Fruit fly (Drosophila melanogaster) whole organism, embryonic: ENCODE measurements around the gene Fmr1.

Source experiments
- Asciz ChIP-seq: fragments of 200-800 bp; sonication (Bioruptor generic); optimal IDR thresholded peaks from 2 replicates; lab custom pipeline; 2017; ENCODE audit warnings: missing biosample characterization, mild to moderate bottlenecking, missing genetic modification characterization, missing genetic modification reagents
- C15 ChIP-seq: fragments of 200-800 bp; sonication (Bioruptor generic); IDR thresholded peaks from 3 replicates; pipeline ENCODE4 v1.3.6; 2022; ENCODE audit warnings: missing biosample characterization, missing genetic modification characterization
- CG11696 ChIP-seq: fragments of 200-800 bp; sonication (Bioruptor generic); IDR thresholded peaks from 2 replicates; pipeline ENCODE4 v1.3.6; 2022; ENCODE audit warnings: missing biosample characterization, missing genetic modification characterization
- CG11723 ChIP-seq: fragments of 200-800 bp; sonication (Bioruptor generic); optimal IDR thresholded peaks from 2 replicates; lab custom pipeline; 2017; ENCODE audit warnings: missing biosample characterization, mild to moderate bottlenecking, missing genetic modification characterization
- CG12071 ChIP-seq: fragments of 200-800 bp; sonication (Bioruptor generic); optimal IDR thresholded peaks from 3 replicates; lab custom pipeline; 2018; ENCODE audit warnings: missing biosample characterization, mild to moderate bottlenecking, missing genetic modification characterization
- CG13123 ChIP-seq: fragments of 200-800 bp; sonication (Bioruptor generic); optimal IDR thresholded peaks from 2 replicates; lab custom pipeline; 2016; ENCODE audit warnings: missing biosample characterization, missing genetic modification characterization
- CG13624 ChIP-seq: fragments of 200-800 bp; sonication (Bioruptor generic); optimal IDR thresholded peaks from 2 replicates; lab custom pipeline; 2016; ENCODE audit warnings: missing biosample characterization, missing genetic modification characterization
- CG14441 ChIP-seq: fragments of 200-800 bp; sonication (Bioruptor generic); IDR thresholded peaks from 2 replicates; pipeline ENCODE4 v1.3.6; 2022; ENCODE audit warnings: missing biosample characterization, missing genetic modification characterization
- CG15011 ChIP-seq: fragments of 200-800 bp; sonication (Bioruptor generic); optimal IDR thresholded peaks from 3 replicates; lab custom pipeline; 2018; ENCODE audit warnings: missing biosample characterization, mild to moderate bottlenecking, missing genetic modification characterization
- CG17802 ChIP-seq: fragments of 200-800 bp; sonication (Bioruptor generic); optimal IDR thresholded peaks from 2 replicates; lab custom pipeline; 2018; ENCODE audit warnings: missing biosample characterization, mild to moderate bottlenecking, missing genetic modification characterization, moderate library complexity
- CG2678 ChIP-seq: fragments of 200-800 bp; sonication (Bioruptor generic); optimal IDR thresholded peaks from 3 replicates; lab custom pipeline; 2019; ENCODE audit warnings: missing biosample characterization, mild to moderate bottlenecking, missing genetic modification characterization, moderate library complexity
- CG2875 ChIP-seq: fragments of 200-800 bp; sonication (Bioruptor generic); optimal IDR thresholded peaks from 2 replicates; lab custom pipeline; 2017; ENCODE audit warnings: missing biosample characterization, mild to moderate bottlenecking, missing genetic modification characterization, missing genetic modification reagents
- CG4360 ChIP-seq: fragments of 200-800 bp; sonication (Bioruptor generic); IDR thresholded peaks from 2 replicates; pipeline ENCODE4 v1.3.6; 2022; ENCODE audit warnings: missing biosample characterization, missing genetic modification characterization
- CG5180 ChIP-seq: fragments of 200-800 bp; sonication (Bioruptor generic); optimal IDR thresholded peaks from 3 replicates; lab custom pipeline; 2017; ENCODE audit warnings: missing biosample characterization, missing genetic modification characterization, mild to moderate bottlenecking, moderate library complexity, missing genetic modification reagents
- CG6254 ChIP-seq: fragments of 200-800 bp; sonication (Bioruptor generic); optimal IDR thresholded peaks from 3 replicates; lab custom pipeline; 2017; ENCODE audit warnings: mild to moderate bottlenecking, missing biosample characterization, missing genetic modification reagents, missing genetic modification characterization
- CG6683 ChIP-seq: fragments of 200-800 bp; sonication (Bioruptor generic); optimal IDR thresholded peaks from 2 replicates; lab custom pipeline; 2017; ENCODE audit warnings: missing biosample characterization, mild to moderate bottlenecking, missing genetic modification characterization, missing genetic modification reagents
- CG7556 ChIP-seq: fragments of 200-800 bp; sonication (Bioruptor generic); optimal IDR thresholded peaks from 2 replicates; lab custom pipeline; 2017; ENCODE audit warnings: missing biosample characterization, mild to moderate bottlenecking, missing genetic modification characterization
- Dad ChIP-seq: fragments of 200-800 bp; sonication (Bioruptor generic); optimal IDR thresholded peaks from 3 replicates; lab custom pipeline; 2016; ENCODE audit warnings: missing biosample characterization, missing genetic modification characterization
- Dip2 ChIP-seq: fragments of 200-800 bp; sonication (Bioruptor generic); IDR thresholded peaks from 2 replicates; pipeline ENCODE4 v1.3.6; 2022; ENCODE audit warnings: missing biosample characterization, missing genetic modification characterization
- Ets65A ChIP-seq: fragments of 200-800 bp; sonication (Bioruptor generic); peaks from one replicate; lab custom pipeline; 2016; ENCODE audit warnings: missing biosample characterization, missing genetic modification characterization
- Gsc ChIP-seq: fragments of 200-800 bp; sonication (Bioruptor generic); IDR thresholded peaks from 2 replicates; pipeline ENCODE4 v1.3.6; 2022; ENCODE audit warnings: missing biosample characterization, missing genetic modification characterization
- Gug ChIP-seq: fragments of 200-800 bp; sonication (Bioruptor generic); IDR thresholded peaks from 4 replicates; pipeline ENCODE4 v1.3.6; 2022; ENCODE audit warnings: missing biosample characterization, missing genetic modification characterization
- HLH54F ChIP-seq: fragments of 200-800 bp; sonication (Bioruptor generic); optimal IDR thresholded peaks from 3 replicates; lab custom pipeline; 2016; ENCODE audit warnings: missing biosample characterization, missing genetic modification characterization
- Lhr ChIP-seq: fragments of 200-800 bp; sonication (Bioruptor generic); optimal IDR thresholded peaks from 3 replicates; lab custom pipeline; 2017; ENCODE audit warnings: mild to moderate bottlenecking, missing biosample characterization, missing genetic modification reagents, missing genetic modification characterization
- Med ChIP-seq: fragments of 200-800 bp; sonication (Bioruptor generic); peaks from one replicate; lab custom pipeline; 2016; ENCODE audit warnings: missing biosample characterization, missing genetic modification characterization, mild to moderate bottlenecking, inconsistent platforms, moderate library complexity
- NfI ChIP-seq: fragments of 200-800 bp; sonication (Bioruptor generic); optimal IDR thresholded peaks from 3 replicates; lab custom pipeline; 2018; ENCODE audit warnings: missing biosample characterization, mild to moderate bottlenecking, missing genetic modification characterization, moderate library complexity
- Sin3A ChIP-seq: fragments of >200 bp; optimal IDR thresholded peaks from 2 replicates; lab custom pipeline; 2018
- Usf ChIP-seq: fragments of 200-800 bp; sonication (Bioruptor generic); optimal IDR thresholded peaks from 2 replicates; lab custom pipeline; 2017; ENCODE audit warnings: missing genotype, missing biosample characterization, missing genetic modification characterization
- Vsx1 ChIP-seq: fragments of 200-800 bp; sonication (Bioruptor generic); optimal IDR thresholded peaks from 2 replicates; lab custom pipeline; 2017; ENCODE audit warnings: missing biosample characterization, mild to moderate bottlenecking, missing genetic modification characterization, missing genetic modification reagents
- ara ChIP-seq: fragments of 200-800 bp; sonication (Bioruptor generic); IDR thresholded peaks from 2 replicates; pipeline ENCODE4 v1.3.6; 2022; ENCODE audit warnings: missing biosample characterization, missing genetic modification characterization
- bbx ChIP-seq: fragments of 200-800 bp; sonication (Bioruptor generic); IDR thresholded peaks from 2 replicates; pipeline ENCODE4 v1.3.6; 2022; ENCODE audit warnings: missing biosample characterization, missing genetic modification characterization; ENCODE audit not compliant: partially characterized antibody
- cato ChIP-seq: fragments of 200-800 bp; sonication (Bioruptor generic); optimal IDR thresholded peaks from 2 replicates; lab custom pipeline; 2016; ENCODE audit warnings: missing biosample characterization, missing genetic modification characterization, borderline replicate concordance
- fru ChIP-seq: fragments of >200 bp; optimal IDR thresholded peaks from 2 replicates; lab custom pipeline; 2017
- gce ChIP-seq: fragments of 200-800 bp; sonication (Bioruptor generic); IDR thresholded peaks from 3 replicates; pipeline ENCODE4 v1.3.6; 2022; ENCODE audit warnings: missing biosample characterization, missing genetic modification characterization
- grn ChIP-seq: fragments of 200-800 bp; sonication (Bioruptor generic); optimal IDR thresholded peaks from 3 replicates; lab custom pipeline; 2017; ENCODE audit warnings: missing biosample characterization, missing genetic modification characterization
- salm ChIP-seq: fragments of 200-800 bp; sonication (Bioruptor generic); optimal IDR thresholded peaks from 2 replicates; lab custom pipeline; 2018; ENCODE audit warnings: missing biosample characterization, mild to moderate bottlenecking, missing genetic modification characterization
- sd ChIP-seq: fragments of 200-800 bp; sonication (Bioruptor generic); optimal IDR thresholded peaks from 3 replicates; lab custom pipeline; 2018; ENCODE audit warnings: missing biosample characterization, mild to moderate bottlenecking, missing genetic modification characterization, moderate library complexity
- seq ChIP-seq: fragments of 200-800 bp; sonication (Bioruptor generic); IDR thresholded peaks from 2 replicates; pipeline ENCODE4 v1.3.6; 2022; ENCODE audit warnings: missing biosample characterization, missing genetic modification characterization
- sr ChIP-seq: fragments of 200-800 bp; sonication (Bioruptor generic); IDR thresholded peaks from 3 replicates; pipeline ENCODE4 v1.3.6; 2022; ENCODE audit warnings: missing biosample characterization, missing genetic modification characterization
- tna ChIP-seq: fragments of 200-800 bp; sonication (Bioruptor generic); IDR thresholded peaks from 2 replicates; pipeline ENCODE4 v1.3.6; 2022; ENCODE audit warnings: missing biosample characterization, missing genetic modification characterization; ENCODE audit not compliant: partially characterized antibody
- twi ChIP-seq: fragments of 200-800 bp; optimal IDR thresholded peaks from 2 replicates; lab custom pipeline; 2019; ENCODE audit warnings: missing biosample characterization, mild to moderate bottlenecking, missing genetic modification characterization, moderate library complexity
- wek ChIP-seq: fragments of 200-800 bp; sonication (Bioruptor generic); optimal IDR thresholded peaks from 3 replicates; lab custom pipeline; 2018; ENCODE audit warnings: missing biosample characterization, mild to moderate bottlenecking, missing genetic modification characterization, moderate library complexity
- yki ChIP-seq: fragments of >200 bp; optimal IDR thresholded peaks from 3 replicates; lab custom pipeline; 2018
- zen2 ChIP-seq: fragments of 200-800 bp; sonication (Bioruptor generic); IDR thresholded peaks from 3 replicates; pipeline ENCODE4 v1.3.6; 2022; ENCODE audit warnings: missing biosample characterization, missing genetic modification characterization; ENCODE audit not compliant: partially characterized antibody

Fmr1 gene

DNA sequence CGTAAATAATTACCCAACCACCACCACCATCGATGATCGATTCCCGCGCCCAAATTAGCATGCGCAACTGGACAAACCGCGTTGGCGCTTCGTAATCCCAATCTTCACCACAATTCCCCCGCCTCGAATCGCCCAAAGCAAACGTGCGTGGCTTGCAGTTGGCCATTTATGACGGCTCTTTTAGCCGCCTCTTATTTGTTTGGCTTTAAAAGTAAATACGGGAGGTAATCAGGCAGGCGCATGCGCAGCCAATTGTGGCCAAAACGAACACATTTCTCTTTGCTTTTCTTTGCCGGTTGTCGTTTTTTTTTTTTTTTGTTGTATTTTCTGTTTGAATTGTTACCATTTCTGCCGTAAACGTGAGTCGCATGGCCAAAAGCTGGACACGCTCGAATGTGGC lies 40.6 kb upstream of the Fmr1 start (continued):
- no peak for TF ChIP-seq CG11696 (GFP tag; lab: Robert Waterston, UW)
- TF ChIP-seq bbx (GFP tag; lab: Robert Waterston, UW) = no peak
- no peak for TF ChIP-seq Lhr (GFP tag; lab: Kevin White, UChicago)
- no peak for TF ChIP-seq CG13123
- no peak for TF ChIP-seq salm (tag; lab: Kevin White, UChicago)
- no peak for TF ChIP-seq yki (lab: Kevin White, UChicago)
- TF ChIP-seq Gsc (GFP tag; lab: Robert Waterston, UW) = no peak
- no peak for TF ChIP-seq HLH54F (GFP tag; lab: Kevin White, UChicago)
- peak; percentile 6 for TF ChIP-seq CG12071 (GFP tag; lab: Kevin White, UChicago)
- TF ChIP-seq ara (GFP tag; lab: Robert Waterston, UW) = peak; percentile 48; the same call in 1 of the 2 replicates
- TF ChIP-seq CG5180 (GFP tag; lab: Kevin White, UChicago) = peak; percentile 20
- no peak for TF ChIP-seq NfI
- peak; percentile 31 for TF ChIP-seq CG2678 (tag; lab: Kevin White, UChicago)
- no peak for TF ChIP-seq Dip2 (GFP tag; lab: Robert Waterston, UW)
- TF ChIP-seq seq (GFP tag; lab: Robert Waterston, UW) = peak; percentile 37; the same call in 1 of the 2 replicates
- peak; percentile 10 for TF ChIP-seq Asciz (GFP tag; lab: Kevin White, UChicago)
- TF ChIP-seq Sin3A = no peak
- TF ChIP-seq zen2 (GFP tag; lab: Robert Waterston, UW) = no peak
- peak; percentile 43 for TF ChIP-seq Med (GFP tag; lab: Kevin White, UChicago)
- TF ChIP-seq gce (GFP tag; lab: Robert Waterston, UW) = peak; percentile 53; the same call in 1 of the 3 replicates
- no peak for TF ChIP-seq CG7556
- peak; percentile 49 for TF ChIP-seq wek (GFP tag; lab: Kevin White, UChicago)
- 0 out of 2 replicates have a peak, but pooled peaks have one; percentile 21 for TF ChIP-seq CG14441
- peak; percentile 53 for TF ChIP-seq CG4360 (GFP tag; lab: Robert Waterston, UW)
- TF ChIP-seq C15 = no peak
- TF ChIP-seq CG2875 (GFP tag; lab: Kevin White, UChicago) = peak; percentile 52
- TF ChIP-seq tna (GFP tag; lab: Robert Waterston, UW) = no peak
- no peak for TF ChIP-seq CG13624 (GFP tag; lab: Kevin White, UChicago)
- no peak for TF ChIP-seq Usf (GFP tag; lab: Kevin White, UChicago)
- TF ChIP-seq grn (GFP tag; lab: Kevin White, UChicago) = no peak
- no peak for TF ChIP-seq CG6683
- TF ChIP-seq Dad = no peak
- TF ChIP-seq sr (GFP tag; lab: Robert Waterston, UW) = 0 out of 3 replicates have a peak, but pooled peaks have one; percentile 43
- peak; percentile 14 for TF ChIP-seq CG11723 (GFP tag; lab: Kevin White, UChicago)
- TF ChIP-seq CG6254 (GFP tag; lab: Kevin White, UChicago) = no peak
- no peak for TF ChIP-seq CG17802 (tag; lab: Kevin White, UChicago)
- TF ChIP-seq twi (tag; lab: Kevin White, UChicago) = no peak
- TF ChIP-seq Vsx1 = peak; percentile 44
- no peak for TF ChIP-seq fru (lab: Kevin White, UChicago)
- TF ChIP-seq Gug (GFP tag; lab: Robert Waterston, UW) = no peak
- no peak for TF ChIP-seq sd (tag; lab: Kevin White, UChicago)
- peak; percentile 86 for TF ChIP-seq Ets65A (GFP tag; lab: Kevin White, UChicago)
- no peak for TF ChIP-seq CG15011 (GFP tag; lab: Kevin White, UChicago)
- no peak for TF ChIP-seq cato (GFP tag; lab: Kevin White, UChicago)
